Worm (Caenorhabditis elegans) whole organism, midembryonic: ENCODE results near the gene emc-3.

Experiments used
- T22C8.4 ChIP-seq: fragments of 200-800 bp; sonication (Bioruptor generic); IDR thresholded peaks from 2 replicates; pipeline ENCODE4 v1.3.6; 2022; ENCODE audit warnings: missing genetic modification characterization, missing compliant biosample characterization
- ref-1 ChIP-seq: fragments of 200-800 bp; sonication (Bioruptor generic); conservative IDR thresholded peaks from 2 replicates; pipeline ENCODE4 v1.3.6; 2022; ENCODE audit warnings: missing genetic modification reagents, missing genetic modification characterization, missing compliant biosample characterization
- tab-1 ChIP-seq: fragments of 200-800 bp; sonication (Bioruptor generic); IDR thresholded peaks from 2 replicates; pipeline ENCODE4 v1.3.6; 2022; ENCODE audit warnings: missing genetic modification characterization, missing compliant biosample characterization

ce11 chrIV:13377716-13378115 lies 4.0 kb downstream of the emc-3 start, which contains the start of gene mau-8:
- TF ChIP-seq ref-1 (GFP tag; lab: Robert Waterston, UW) (no peak), tab-1 (GFP tag; lab: Robert Waterston, UW) (no peak), T22C8.4 (GFP tag; lab: Robert Waterston, UW) (no peak)
